Fruit fly (Drosophila melanogaster) whole organism, embryonic: ENCODE measurements around the gene anne.

Experiments used
- CG17186 ChIP-seq: fragments of 200-800 bp; sonication (Bioruptor generic); optimal IDR thresholded peaks from 3 replicates; lab custom pipeline; 2017; ENCODE audit warnings: missing biosample characterization, missing genetic modification reagents, missing genetic modification characterization
- CG17802 ChIP-seq: fragments of 200-800 bp; sonication (Bioruptor generic); optimal IDR thresholded peaks from 2 replicates; lab custom pipeline; 2018; ENCODE audit warnings: missing biosample characterization, mild to moderate bottlenecking, missing genetic modification characterization, moderate library complexity
- CG5245 ChIP-seq: fragments of 200-800 bp; sonication (Bioruptor generic); optimal IDR thresholded peaks from 3 replicates; lab custom pipeline; 2016; ENCODE audit warnings: missing biosample characterization, missing genetic modification characterization
- CG8281 ChIP-seq: fragments of 200-800 bp; sonication (Bioruptor generic); optimal IDR thresholded peaks from 2 replicates; lab custom pipeline; 2018; ENCODE audit warnings: missing biosample characterization, mild to moderate bottlenecking, missing genetic modification characterization, moderate library complexity
- CG9797 ChIP-seq: fragments of 200-800 bp; sonication (Bioruptor generic); optimal IDR thresholded peaks from 3 replicates; lab custom pipeline; 2018; ENCODE audit warnings: missing biosample characterization, mild to moderate bottlenecking, missing genetic modification characterization
- CG9932 ChIP-seq: fragments of 200-800 bp; sonication (Bioruptor generic); IDR thresholded peaks from 2 replicates; pipeline ENCODE4 v1.3.6; 2022; ENCODE audit warnings: missing biosample characterization, missing genetic modification characterization
- CoRest ChIP-seq: fragments of 200-800 bp; sonication (Bioruptor generic); optimal IDR thresholded peaks from 3 replicates; lab custom pipeline; 2018; ENCODE audit warnings: missing biosample characterization, mild to moderate bottlenecking, missing genetic modification characterization, moderate library complexity
- HLH3B ChIP-seq: fragments of 200-800 bp; sonication (Bioruptor generic); IDR thresholded peaks from 2 replicates; pipeline ENCODE4 v1.3.6; 2022; ENCODE audit warnings: missing biosample characterization, missing genetic modification characterization
- Oaz ChIP-seq: fragments of 200-800 bp; sonication (Bioruptor generic); IDR thresholded peaks from 2 replicates; pipeline ENCODE4 v1.3.6; 2022; ENCODE audit warnings: missing biosample characterization, missing genetic modification characterization
- gcm2 ChIP-seq: fragments of 200-800 bp; sonication (Bioruptor generic); optimal IDR thresholded peaks from 2 replicates; lab custom pipeline; 2016; ENCODE audit warnings: missing biosample characterization, missing genetic modification characterization
- lbe ChIP-seq: fragments of 200-800 bp; sonication (Bioruptor generic); optimal IDR thresholded peaks from 2 replicates; lab custom pipeline; 2016; ENCODE audit warnings: missing biosample characterization, mild to moderate bottlenecking, missing genetic modification characterization
- sr ChIP-seq: fragments of 200-800 bp; sonication (Bioruptor generic); IDR thresholded peaks from 3 replicates; pipeline ENCODE4 v1.3.6; 2022; ENCODE audit warnings: missing biosample characterization, missing genetic modification characterization

- no peak for TF ChIP-seq lbe (GFP tag; lab: Kevin White, UChicago)
- TF ChIP-seq CoRest (tag; lab: Kevin White, UChicago), result no peak
- no peak for TF ChIP-seq sr (GFP tag; lab: Robert Waterston, UW)
- no peak for TF ChIP-seq Oaz (GFP tag; lab: Robert Waterston, UW)
- TF ChIP-seq CG5245, result no peak
- TF ChIP-seq CG8281 (tag; lab: Kevin White, UChicago), result no peak
- no peak for TF ChIP-seq CG17186 (GFP tag; lab: Kevin White, UChicago)
- TF ChIP-seq CG9797 (GFP tag; lab: Kevin White, UChicago), result no peak
- TF ChIP-seq HLH3B (GFP tag; lab: Robert Waterston, UW), result no peak
- TF ChIP-seq CG17802 (tag; lab: Kevin White, UChicago), result peak; percentile 79
- no peak for TF ChIP-seq CG9932 (GFP tag; lab: Robert Waterston, UW)
- no peak for TF ChIP-seq gcm2 (GFP tag; lab: Kevin White, UChicago)
These were observed 42.5 kb downstream of the anne start for dm6 chr4:174526-174925.
